Worm (Caenorhabditis elegans): ENCODE measurements around the gene damt-1.

The damt-1 gene

ce11 chrII:5698254-5698653 is 21.7 kb upstream of the damt-1 start (continued):
- TF ChIP-seq sma-9 (GFP tag; optimal IDR thresholded peaks at IDR 0.05) (peak; percentile 80), sma-9 (tag; optimal IDR thresholded peaks at IDR 0.05) (no peak), Y55F3AM.14 (GFP tag; optimal IDR thresholded peaks at IDR 0.05) (no peak), mdl-1 (tag; optimal IDR thresholded peaks at IDR 0.05) (no peak), egl-27 (tag; optimal IDR thresholded peaks at IDR 0.05) (no peak), ztf-4 (tag; optimal IDR thresholded peaks at IDR 0.05) (peak; percentile 34), ceh-82 (tag; optimal IDR thresholded peaks at IDR 0.05) (no peak), fos-1 (tag; optimal IDR thresholded peaks at IDR 0.05) (peak; percentile 32), aly-2 (tag; optimal IDR thresholded peaks at IDR 0.05) (no peak), ama-1 (optimal IDR thresholded peaks at IDR 0.05) (no peak)

- peak; percentile 6 for TF ChIP-seq snpc-4 (tag; optimal IDR thresholded peaks at IDR 0.05)
- no peak for TF ChIP-seq ztf-4 (tag; optimal IDR thresholded peaks at IDR 0.05)
These were observed 21.1 kb upstream of the damt-1 start, which contains the start of the genes C25H3.10 and C25H3.1 for ce11 chrII:5698869-5699268. Gene C25H3.10 (minus strand): TSS chrII:5698969. Gene C25H3.1 (plus strand): TSS chrII:5699071.

ce11 chrII:5701485-5701884 is 18.5 kb upstream of the damt-1 start:
- TF ChIP-seq zag-1 (tag; optimal IDR thresholded peaks at IDR 0.05) (no peak), crh-2 (tag; optimal IDR thresholded peaks at IDR 0.05) (peak; percentile 77), nhr-21 (tag; optimal IDR thresholded peaks at IDR 0.05) (peak; percentile 82), ztf-1 (GFP tag; conservative IDR thresholded peaks at IDR 0.05) (no peak), elt-3 (tag; optimal IDR thresholded peaks at IDR 0.05) (no peak), lin-11 (tag; optimal IDR thresholded peaks at IDR 0.05) (no peak), mdl-1 (tag; optimal IDR thresholded peaks at IDR 0.05) (peak; percentile 66 to 77), ztf-11 (tag; optimal IDR thresholded peaks at IDR 0.05) (no peak), ztf-4 (tag; optimal IDR thresholded peaks at IDR 0.05) (no peak), alr-1 (tag; optimal IDR thresholded peaks at IDR 0.05) (no peak), blmp-1 (tag; optimal IDR thresholded peaks at IDR 0.05; ENCODE audit: insufficient read depth) (no peak), egl-27 (tag; optimal IDR thresholded peaks at IDR 0.05) (peak; percentile 5), sma-9 (GFP tag; optimal IDR thresholded peaks at IDR 0.05) (peak; percentile 88), sma-9 (tag; optimal IDR thresholded peaks at IDR 0.05) (no peak), aly-2 (tag; optimal IDR thresholded peaks at IDR 0.05) (no peak), nhr-11 (tag; optimal IDR thresholded peaks at IDR 0.05) (no peak), lsy-2 (tag; optimal IDR thresholded peaks at IDR 0.05) (peak; percentile 57 to 72), nhr-237 (tag; optimal IDR thresholded peaks at IDR 0.05) (no peak), fos-1 (tag; optimal IDR thresholded peaks at IDR 0.05) (peak; percentile 74), sem-4 (tag; optimal IDR thresholded peaks at IDR 0.05) (no peak), nhr-129 (tag; optimal IDR thresholded peaks at IDR 0.05) (peak; percentile 70), ama-1 (optimal IDR thresholded peaks at IDR 0.05) (peak; percentile 91), nhr-6 (tag; optimal IDR thresholded peaks at IDR 0.05) (no peak), nhr-23 (tag; optimal IDR thresholded peaks at IDR 0.05) (no peak), unc-55 (GFP tag; optimal IDR thresholded peaks at IDR 0.05) (no peak), sma-3 (GFP tag; optimal IDR thresholded peaks at IDR 0.05) (peak; percentile 81), skn-1 (tag; optimal IDR thresholded peaks at IDR 0.05) (no peak), lin-39 (tag; optimal IDR thresholded peaks at IDR 0.05) (no peak), snpc-4 (tag; optimal IDR thresholded peaks at IDR 0.05) (peak; percentile 98), nhr-12 (tag; optimal IDR thresholded peaks at IDR 0.05) (no peak), mbf-1 (tag; optimal IDR thresholded peaks at IDR 0.05) (no peak), unc-62 (GFP tag; optimal IDR thresholded peaks at IDR 0.05) (no peak), Y55F3AM.14 (GFP tag; optimal IDR thresholded peaks at IDR 0.05) (no peak), R02D3.7 (tag; optimal IDR thresholded peaks at IDR 0.05) (no peak), nhr-77 (tag; optimal IDR thresholded peaks at IDR 0.05) (no peak), mab-5 (tag; optimal IDR thresholded peaks at IDR 0.05) (peak; percentile 44), peb-1 (tag; optimal IDR thresholded peaks at IDR 0.05) (no peak), unc-39 (tag; optimal IDR thresholded peaks at IDR 0.05) (no peak), elt-1 (tag; optimal IDR thresholded peaks at IDR 0.05) (no peak), lin-13 (GFP tag; optimal IDR thresholded peaks at IDR 0.05) (peak; percentile 42), C34F6.9 (tag; optimal IDR thresholded peaks at IDR 0.05) (peak; percentile 42), gmeb-1 (tag; optimal IDR thresholded peaks at IDR 0.05) (peak; percentile 69), F13H6.1 (tag; optimal IDR thresholded peaks at IDR 0.05) (peak; percentile 60), nhr-10 (tag; optimal IDR thresholded peaks at IDR 0.05) (no peak), ceh-16 (tag; optimal IDR thresholded peaks at IDR 0.05) (no peak), ceh-82 (tag; optimal IDR thresholded peaks at IDR 0.05) (no peak), nhr-25 (tag; optimal IDR thresholded peaks at IDR 0.05) (peak; percentile 34), ZK546.5 (tag; optimal IDR thresholded peaks at IDR 0.05) (no peak), dmd-4 (tag; optimal IDR thresholded peaks at IDR 0.05) (no peak)

All from whole organism, L2 larva.